Worm (Caenorhabditis elegans): ENCODE measurements around the gene sulp-5.

- TF ChIP-seq nhr-232 (tag; optimal IDR thresholded peaks at IDR 0.05) (no peak), ets-4 (tag; optimal IDR thresholded peaks at IDR 0.05) (no peak), sox-4 (tag; optimal IDR thresholded peaks at IDR 0.05) (no peak), tbx-2 (tag; optimal IDR thresholded peaks at IDR 0.05) (no peak), fkh-10 (GFP tag; optimal IDR thresholded peaks at IDR 0.05) (no peak), pqm-1 (tag; optimal IDR thresholded peaks at IDR 0.05) (no peak)
These were observed at the start of gene sulp-5 for ce11 chrV:11879732-11880131.

Data from whole organism, late embryonic.